Worm (Caenorhabditis elegans): ENCODE measurements around the gene F40F12.9.

- TF ChIP-seq ceh-36 (tag; optimal IDR thresholded peaks at IDR 0.05) (no peak), aly-1 (tag; optimal IDR thresholded peaks at IDR 0.05) (no peak), flt-1 (GFP tag; IDR thresholded peaks at IDR 0.05) (no peak), ceh-13 (GFP tag; optimal IDR thresholded peaks at IDR 0.05) (no peak)
These were observed 19.8 kb upstream of the F40F12.9 start, which contains the start of gene alg-4 for ce11 chrIII:9891324-9891723.
